Worm (Caenorhabditis elegans) whole organism, early embryonic: ENCODE results near the gene irg-1.

Experiments used
- B0310.2 ChIP-seq: sonication (generic microtip); optimal IDR thresholded peaks from 2 replicates; lab custom pipeline; 2016; ENCODE audit warnings: mild to moderate bottlenecking, missing genetic modification characterization, missing compliant biosample characterization
- F13C5.2 ChIP-seq: sonication (generic microtip); optimal IDR thresholded peaks from 2 replicates; lab custom pipeline; 2017; ENCODE audit warnings: mild to moderate bottlenecking, missing genetic modification characterization, inconsistent platforms, missing compliant biosample characterization
- aly-1 ChIP-seq: sonication (generic microtip); optimal IDR thresholded peaks from 2 replicates; lab custom pipeline; 2016; ENCODE audit warnings: missing genetic modification characterization, missing compliant biosample characterization
- ama-1 ChIP-seq: fragments of 150-350 bp; optimal IDR thresholded peaks from 2 replicates; lab custom pipeline; 2014
- ceh-13 ChIP-seq: fragments of 200-800 bp; sonication (Bioruptor generic); optimal IDR thresholded peaks from 2 replicates; lab custom pipeline; 2018; ENCODE audit warnings: mild to moderate bottlenecking, missing genetic modification characterization, missing compliant biosample characterization
- ceh-36 ChIP-seq: sonication (generic microtip); optimal IDR thresholded peaks from 2 replicates; lab custom pipeline; 2016; ENCODE audit warnings: missing genetic modification characterization, inconsistent platforms, missing compliant biosample characterization
- ets-7 ChIP-seq: sonication (generic microtip); optimal IDR thresholded peaks from 2 replicates; lab custom pipeline; 2016; ENCODE audit warnings: missing genotype, missing genetic modification characterization, missing compliant biosample characterization
- flt-1 ChIP-seq: fragments of 200-800 bp; sonication (Bioruptor generic); IDR thresholded peaks from 2 replicates; pipeline ENCODE4 v1.3.6; 2022; ENCODE audit warnings: missing genetic modification characterization, missing compliant biosample characterization
- hmbx-1 ChIP-seq: sonication (generic microtip); optimal IDR thresholded peaks from 2 replicates; lab custom pipeline; 2016; ENCODE audit warnings: mild to moderate bottlenecking, missing genetic modification characterization, missing compliant biosample characterization
- hmg-4 ChIP-seq: fragments of 200-800 bp; sonication (Bioruptor generic); optimal IDR thresholded peaks from 2 replicates; lab custom pipeline; 2018; ENCODE audit warnings: mild to moderate bottlenecking, missing genetic modification characterization, missing compliant biosample characterization
- hnd-1 ChIP-seq: sonication (generic microtip); optimal IDR thresholded peaks from 2 replicates; lab custom pipeline; 2016; ENCODE audit warnings: missing genetic modification characterization, missing compliant biosample characterization
- pes-1 ChIP-seq: fragments of 200-800 bp; sonication (Bioruptor generic); IDR thresholded peaks from 2 replicates; pipeline ENCODE4 v1.3.6; 2022; ENCODE audit warnings: missing genetic modification reagents, missing genetic modification characterization, missing compliant biosample characterization
- scrt-1 ChIP-seq: fragments of 200-800 bp; sonication (Bioruptor generic); IDR thresholded peaks from 2 replicates; pipeline ENCODE4 v1.3.6; 2022; ENCODE audit warnings: missing genetic modification characterization, missing compliant biosample characterization
- sea-1 ChIP-seq: fragments of 200-800 bp; sonication (Bioruptor generic); conservative IDR thresholded peaks from 2 replicates; pipeline ENCODE4 v1.3.6; 2022; ENCODE audit warnings: missing genetic modification characterization, missing compliant biosample characterization
- tbx-11 ChIP-seq: fragments of 200-800 bp; sonication (Bioruptor generic); IDR thresholded peaks from 2 replicates; pipeline ENCODE4 v1.3.6; 2022; ENCODE audit warnings: missing genetic modification characterization, missing compliant biosample characterization
- tbx-37 ChIP-seq: fragments of 200-800 bp; sonication (Bioruptor generic); conservative IDR thresholded peaks from 2 replicates; pipeline ENCODE4 v1.3.6; 2022; ENCODE audit warnings: missing genetic modification reagents, missing genetic modification characterization, missing compliant biosample characterization
- tra-4 ChIP-seq: sonication (generic microtip); optimal IDR thresholded peaks from 2 replicates; lab custom pipeline; 2017; ENCODE audit warnings: missing genetic modification characterization, missing compliant biosample characterization

irg-1 gene

ce11 chrV:3546517-3546916, 23.1 kb downstream of the irg-1 start, which contains the start of gene srbc-68:
TSS of gene srbc-68 (minus strand) at chrV:3546617.
- TF ChIP-seq hmg-4 (GFP tag; lab: Kevin White, UChicago) = no peak
- TF ChIP-seq ama-1 (lab: Kevin White, UChicago) = no peak
- TF ChIP-seq F13C5.2 (tag; lab: Kevin White, UChicago) = no peak
- TF ChIP-seq tbx-37 (GFP tag; lab: Robert Waterston, UW) = no peak
- TF ChIP-seq aly-1 (tag; lab: Kevin White, UChicago) = no peak
- TF ChIP-seq pes-1 (GFP tag; lab: Robert Waterston, UW) = no peak
- TF ChIP-seq tbx-11 (GFP tag; lab: Robert Waterston, UW) = no peak
- TF ChIP-seq sea-1 (GFP tag; lab: Robert Waterston, UW) = no peak
- TF ChIP-seq ceh-13 (GFP tag; lab: Kevin White, UChicago) = no peak

ce11 chrV:3548798-3549197, 25.4 kb downstream of the irg-1 start, which contains the start of gene srw-130:
TSS of gene srw-130 (minus strand) at chrV:3548898.
- TF ChIP-seq ets-7 (tag; lab: Kevin White, UChicago) (no peak), hnd-1 (tag; lab: Kevin White, UChicago) (no peak), scrt-1 (GFP tag; lab: Robert Waterston, UW) (no peak), F13C5.2 (tag; lab: Kevin White, UChicago) (no peak)

ce11 chrV:3549553-3549952, 26.2 kb downstream of the irg-1 start, which contains the start of gene sri-21:
TSS of gene sri-21 (plus strand) at chrV:3549853.
- TF ChIP-seq ceh-13 (GFP tag; lab: Kevin White, UChicago) (no peak), pes-1 (GFP tag; lab: Robert Waterston, UW) (no peak), F13C5.2 (tag; lab: Kevin White, UChicago) (no peak), ets-7 (tag; lab: Kevin White, UChicago) (no peak), flt-1 (no peak), ama-1 (lab: Kevin White, UChicago) (no peak), aly-1 (tag; lab: Kevin White, UChicago) (no peak), sea-1 (GFP tag; lab: Robert Waterston, UW) (no peak), B0310.2 (tag; lab: Kevin White, UChicago) (no peak), ceh-36 (tag; lab: Kevin White, UChicago) (no peak), hmbx-1 (tag; lab: Kevin White, UChicago) (no peak), tbx-11 (GFP tag; lab: Robert Waterston, UW) (no peak), scrt-1 (GFP tag; lab: Robert Waterston, UW) (no peak), hnd-1 (tag; lab: Kevin White, UChicago) (no peak)

- TF ChIP-seq ceh-13 (GFP tag; lab: Kevin White, UChicago) (no peak), ceh-36 (tag; lab: Kevin White, UChicago) (no peak), pes-1 (GFP tag; lab: Robert Waterston, UW) (no peak), tbx-37 (GFP tag; lab: Robert Waterston, UW) (no peak)
Measured at ce11 chrV:3551765-3552164, 28.4 kb downstream of the irg-1 start, which contains the start of gene grl-28. TSS of gene grl-28 (minus strand) at chrV:3551865.

ce11 chrV:3552740-3553469, 29.5 kb downstream of the irg-1 start, which contains the start of gene T24A6.20:
TSS of gene T24A6.20 (plus strand) at chrV:3553134.
- no peak for TF ChIP-seq F13C5.2 (tag; lab: Kevin White, UChicago)
- no peak for TF ChIP-seq ceh-13 (GFP tag; lab: Kevin White, UChicago)
- no peak for TF ChIP-seq scrt-1 (GFP tag; lab: Robert Waterston, UW)
- no peak for TF ChIP-seq ceh-36 (tag; lab: Kevin White, UChicago)
- TF ChIP-seq aly-1 (tag; lab: Kevin White, UChicago) = no peak
- no peak for TF ChIP-seq pes-1 (GFP tag; lab: Robert Waterston, UW)
- no peak for TF ChIP-seq hmbx-1 (tag; lab: Kevin White, UChicago)
- TF ChIP-seq ama-1 (lab: Kevin White, UChicago) = no peak
- TF ChIP-seq tbx-37 (GFP tag; lab: Robert Waterston, UW) = no peak
- no peak for TF ChIP-seq flt-1
- TF ChIP-seq tbx-11 (GFP tag; lab: Robert Waterston, UW) = no peak
- no peak for TF ChIP-seq tra-4 (tag; lab: Kevin White, UChicago)
- no peak for TF ChIP-seq ets-7 (tag; lab: Kevin White, UChicago)
- no peak for TF ChIP-seq hnd-1 (tag; lab: Kevin White, UChicago)
- no peak for TF ChIP-seq B0310.2 (tag; lab: Kevin White, UChicago)
- no peak for TF ChIP-seq sea-1 (GFP tag; lab: Robert Waterston, UW)

- TF ChIP-seq B0310.2 (tag; lab: Kevin White, UChicago) (no peak), ceh-13 (GFP tag; lab: Kevin White, UChicago) (no peak), hmbx-1 (tag; lab: Kevin White, UChicago) (no peak), ceh-36 (tag; lab: Kevin White, UChicago) (no peak), tbx-37 (GFP tag; lab: Robert Waterston, UW) (no peak), tbx-11 (GFP tag; lab: Robert Waterston, UW) (no peak), flt-1 (no peak)
Measured at ce11 chrV:3554869-3555268, 31.5 kb downstream of the irg-1 start, which contains the start of gene grl-29. TSS of gene grl-29 (minus strand) at chrV:3555236.

ce11 chrV:3555986-3556385, 32.6 kb downstream of the irg-1 start, which contains the start of gene grl-30:
TSS of gene grl-30 (plus strand) at chrV:3556286.
- TF ChIP-seq B0310.2 (tag; lab: Kevin White, UChicago) (no peak), tra-4 (tag; lab: Kevin White, UChicago) (no peak)
